Worm (Caenorhabditis elegans) whole organism, L4 larva: ENCODE results near the gene mlp-1.

Experiments used
- F10B5.3 ChIP-seq: sonication (generic microtip); optimal IDR thresholded peaks from 2 replicates; lab custom pipeline; 2016; ENCODE audit warnings: mild to moderate bottlenecking, missing genetic modification characterization, missing compliant biosample characterization
- F37D6.2 ChIP-seq: sonication (generic microtip); optimal IDR thresholded peaks from 2 replicates; lab custom pipeline; 2016; ENCODE audit warnings: mild to moderate bottlenecking, missing genetic modification characterization, missing compliant biosample characterization
- F49E8.2 ChIP-seq: sonication (generic microtip); optimal IDR thresholded peaks from 2 replicates; lab custom pipeline; 2016; ENCODE audit warnings: missing compliant biosample characterization, mild to moderate bottlenecking, missing genetic modification characterization, borderline replicate concordance
- R02D3.7 ChIP-seq: fragments of 150-350 bp; sonication (generic microtip); optimal IDR thresholded peaks from 3 replicates; lab custom pipeline; 2014; ENCODE audit warnings: missing biosample characterization, missing genetic modification characterization
- T26A8.4 ChIP-seq: fragments of 200-800 bp; sonication (Bioruptor generic); IDR thresholded peaks from 2 replicates; pipeline ENCODE4 v1.3.6; 2022; ENCODE audit warnings: missing genetic modification characterization, missing compliant biosample characterization
- Y105C5A.15 ChIP-seq: fragments of 200-800 bp; sonication (Bioruptor generic); IDR thresholded peaks from 2 replicates; pipeline ENCODE4 v1.3.6; 2022; ENCODE audit warnings: missing genetic modification characterization, missing compliant biosample characterization
- Y75B8A.6 ChIP-seq: fragments of 200-800 bp; sonication (Bioruptor generic); IDR thresholded peaks from 2 replicates; pipeline ENCODE4 v1.3.6; 2022; ENCODE audit warnings: missing genetic modification reagents, missing genetic modification characterization, missing compliant biosample characterization
- ZK337.2 ChIP-seq: fragments of 200-800 bp; sonication (Bioruptor generic); IDR thresholded peaks from 2 replicates; pipeline ENCODE4 v1.3.6; 2022; ENCODE audit warnings: missing genetic modification reagents, missing genetic modification characterization, missing compliant biosample characterization
- aha-1 ChIP-seq: fragments of 150-350 bp; peaks from one replicate; lab custom pipeline; 2014; ENCODE audit warnings: missing biosample characterization, missing genetic modification characterization
- attf-4 ChIP-seq: sonication (generic microtip); optimal IDR thresholded peaks from 3 replicates; lab custom pipeline; 2017; ENCODE audit warnings: missing biosample characterization, missing genetic modification characterization
- ceh-20 ChIP-seq: fragments of 200-800 bp; sonication (Bioruptor generic); IDR thresholded peaks from 2 replicates; pipeline ENCODE4 v1.3.6; 2022; ENCODE audit warnings: missing genetic modification reagents, missing genetic modification characterization, missing compliant biosample characterization
- ceh-32 ChIP-seq: sonication (generic microtip); optimal IDR thresholded peaks from 2 replicates; lab custom pipeline; 2016; ENCODE audit warnings: mild to moderate bottlenecking, missing genetic modification characterization, missing compliant biosample characterization; ENCODE audit not compliant: poor library complexity
- ceh-44 ChIP-seq: fragments of 200-800 bp; sonication (Bioruptor generic); IDR thresholded peaks from 2 replicates; pipeline ENCODE4 v1.3.6; 2022; ENCODE audit warnings: missing genetic modification reagents, missing genetic modification characterization, missing compliant biosample characterization
- ceh-82 ChIP-seq: sonication (generic microtip); optimal IDR thresholded peaks from 2 replicates; lab custom pipeline; 2017; ENCODE audit warnings: missing biosample characterization, missing genetic modification characterization
- daf-16 ChIP-seq, 3 experiments: sonication (generic microtip); optimal IDR thresholded peaks; 2 replicates each; lab custom pipeline; 2016 to 2017; ENCODE audit warnings: missing genetic modification characterization in 3 of 3, missing genetic modification reagents in 3 of 3, mild to moderate bottlenecking in 2 of 3, missing compliant biosample characterization in 2 of 3, missing biosample characterization in 1 of 3, moderate library complexity in 1 of 3
- dmd-6 ChIP-seq: fragments of 200-800 bp; sonication (Bioruptor generic); IDR thresholded peaks from 2 replicates; pipeline ENCODE4 v1.3.6; 2022; ENCODE audit warnings: missing genetic modification reagents, missing genetic modification characterization, missing compliant biosample characterization
- dpl-1 ChIP-seq: fragments of 150-350 bp; optimal IDR thresholded peaks from 2 replicates; lab custom pipeline; 2014; ENCODE audit warnings: missing biosample characterization, missing genetic modification reagents, missing genetic modification characterization
- dve-1 ChIP-seq: sonication (generic microtip); optimal IDR thresholded peaks from 2 replicates; lab custom pipeline; 2017; ENCODE audit warnings: antibody characterized with exemption, mild to moderate bottlenecking, missing genetic modification characterization, missing compliant biosample characterization; ENCODE audit not compliant: insufficient read depth
- egl-43 ChIP-seq: fragments of 200-800 bp; sonication (Bioruptor generic); IDR thresholded peaks from 2 replicates; pipeline ENCODE4 v1.3.6; 2022; ENCODE audit warnings: missing genetic modification reagents, missing genetic modification characterization, missing compliant biosample characterization
- fkh-10 ChIP-seq: fragments of 150-350 bp; optimal IDR thresholded peaks from 2 replicates; lab custom pipeline; 2014; ENCODE audit warnings: missing biosample characterization, missing genetic modification reagents, missing genetic modification characterization
- hlh-11 ChIP-seq: fragments of 200-800 bp; sonication (Bioruptor generic); optimal IDR thresholded peaks from 2 replicates; lab custom pipeline; 2018; ENCODE audit warnings: mild to moderate bottlenecking, missing genetic modification characterization, missing compliant biosample characterization
- hmg-1.1 ChIP-seq: fragments of 200-800 bp; sonication (Bioruptor generic); IDR thresholded peaks from 2 replicates; pipeline ENCODE4 v1.3.6; 2022; ENCODE audit warnings: missing genetic modification reagents, missing genetic modification characterization, missing compliant biosample characterization
- lin-13 ChIP-seq: fragments of 150-350 bp; optimal IDR thresholded peaks from 2 replicates; lab custom pipeline; 2014; ENCODE audit warnings: missing biosample characterization, missing genetic modification reagents, missing genetic modification characterization
- lin-29 ChIP-seq: fragments of 200-800 bp; sonication (Bioruptor generic); IDR thresholded peaks from 2 replicates; pipeline ENCODE4 v1.3.6; 2022; ENCODE audit warnings: missing genetic modification reagents, missing genetic modification characterization, missing compliant biosample characterization
- lin-39 ChIP-seq: fragments of 150-350 bp; optimal IDR thresholded peaks from 2 replicates; lab custom pipeline; 2014; ENCODE audit warnings: missing biosample characterization, missing genetic modification reagents, missing genetic modification characterization
- mes-2 ChIP-seq: sonication (generic microtip); optimal IDR thresholded peaks from 2 replicates; lab custom pipeline; 2016; ENCODE audit warnings: missing genotype, mild to moderate bottlenecking, missing genetic modification characterization, missing compliant biosample characterization; ENCODE audit not compliant: poor library complexity, severe bottlenecking
- mxl-2 ChIP-seq: fragments of 200-800 bp; sonication (Bioruptor generic); conservative IDR thresholded peaks from 2 replicates; pipeline ENCODE4 v1.3.6; 2022; ENCODE audit warnings: missing genetic modification reagents, missing genetic modification characterization, missing compliant biosample characterization
- mxl-3 ChIP-seq: fragments of 200-800 bp; sonication (Bioruptor generic); optimal IDR thresholded peaks from 2 replicates; lab custom pipeline; 2018; ENCODE audit warnings: mild to moderate bottlenecking, missing genetic modification characterization, missing compliant biosample characterization
- nhr-11 ChIP-seq: fragments of 150-350 bp; optimal IDR thresholded peaks from 2 replicates; lab custom pipeline; 2014; ENCODE audit warnings: missing biosample characterization, missing genetic modification characterization
- nhr-111 ChIP-seq: fragments of 200-800 bp; sonication (Bioruptor generic); optimal IDR thresholded peaks from 2 replicates; lab custom pipeline; 2018; ENCODE audit warnings: mild to moderate bottlenecking, missing genetic modification characterization, missing compliant biosample characterization
- nhr-28 ChIP-seq: fragments of 150-350 bp; optimal IDR thresholded peaks from 2 replicates; lab custom pipeline; 2014; ENCODE audit warnings: missing biosample characterization, missing genetic modification characterization
- nhr-41 ChIP-seq: fragments of 200-800 bp; sonication (Bioruptor generic); IDR thresholded peaks from 2 replicates; pipeline ENCODE4 v1.3.6; 2022; ENCODE audit warnings: missing genetic modification reagents, missing genetic modification characterization, missing compliant biosample characterization
- nhr-42 ChIP-seq: fragments of 200-800 bp; sonication (Bioruptor generic); IDR thresholded peaks from 2 replicates; pipeline ENCODE4 v1.3.6; 2022; ENCODE audit warnings: missing genetic modification characterization, missing compliant biosample characterization
- nhr-48 ChIP-seq: sonication (generic microtip); optimal IDR thresholded peaks from 2 replicates; lab custom pipeline; 2016; ENCODE audit warnings: mild to moderate bottlenecking, missing genetic modification characterization, missing compliant biosample characterization
- nhr-76 ChIP-seq: fragments of 150-350 bp; optimal IDR thresholded peaks from 2 replicates; lab custom pipeline; 2014; ENCODE audit warnings: missing biosample characterization, missing genetic modification characterization
- pqm-1 ChIP-seq: sonication (generic microtip); optimal IDR thresholded peaks from 2 replicates; lab custom pipeline; 2017; ENCODE audit warnings: missing biosample characterization, missing genetic modification characterization
- rbr-2 ChIP-seq: sonication (generic microtip); optimal IDR thresholded peaks from 2 replicates; lab custom pipeline; 2016; ENCODE audit warnings: missing genotype, missing genetic modification characterization, missing compliant biosample characterization
- saeg-2 ChIP-seq: fragments of 200-800 bp; sonication (Bioruptor generic); IDR thresholded peaks from 2 replicates; pipeline ENCODE4 v1.3.6; 2022; ENCODE audit warnings: missing genetic modification reagents, missing genetic modification characterization, missing compliant biosample characterization
- sdz-12 ChIP-seq: fragments of 200-800 bp; sonication (Bioruptor generic); optimal IDR thresholded peaks from 2 replicates; lab custom pipeline; 2018; ENCODE audit warnings: mild to moderate bottlenecking, missing genetic modification characterization, missing compliant biosample characterization
- snpc-1.2 ChIP-seq: fragments of 200-800 bp; sonication (Bioruptor generic); IDR thresholded peaks from 2 replicates; pipeline ENCODE4 v1.3.6; 2022; ENCODE audit warnings: missing genetic modification reagents, missing genetic modification characterization, missing compliant biosample characterization
- tra-1 ChIP-seq: fragments of 200-800 bp; sonication (Bioruptor generic); IDR thresholded peaks from 2 replicates; pipeline ENCODE4 v1.3.6; 2022; ENCODE audit warnings: missing genetic modification reagents, missing genetic modification characterization, missing compliant biosample characterization
- unc-62 ChIP-seq, 3 experiments: fragments of 150-350 bp in 1 of 3; sonication (generic microtip); optimal IDR thresholded peaks in 2 of 3; peaks in 1 of 3; 1 replicate in 1 of 3; 2 replicates in 2 of 3; lab custom pipeline; 2014 to 2017; ENCODE audit warnings: missing biosample characterization in 3 of 3, missing genetic modification characterization in 3 of 3, missing genetic modification reagents in 3 of 3, missing genotype in 1 of 3
- zip-2 ChIP-seq: fragments of 150-350 bp; optimal IDR thresholded peaks from 2 replicates; lab custom pipeline; 2014; ENCODE audit warnings: missing biosample characterization, missing genetic modification characterization

Gene mlp-1

DNA sequence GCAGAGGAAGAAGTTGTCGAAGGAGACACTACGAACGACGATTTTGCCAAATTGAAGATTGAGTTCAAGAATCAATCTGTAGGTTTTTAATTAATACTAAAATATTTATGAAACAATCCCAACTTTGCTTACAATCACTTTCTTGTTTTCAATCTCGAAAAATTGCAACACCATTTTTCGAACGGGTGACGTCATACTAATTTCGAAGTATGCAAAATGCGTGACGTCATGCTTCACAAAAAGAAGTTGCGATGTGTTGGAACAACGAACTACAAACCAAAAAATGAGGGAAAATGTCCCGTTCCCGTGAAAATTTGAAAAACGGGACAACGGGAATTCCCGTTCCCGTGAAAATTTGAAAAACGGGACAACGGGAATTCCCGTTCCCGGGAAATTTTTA is 7.2 kb downstream of the mlp-1 start:
- TF ChIP-seq nhr-111 (GFP tag; lab: Kevin White, UChicago) (no peak), fkh-10 (GFP tag; lab: Kevin White, UChicago) (no peak), Y75B8A.6 (GFP tag; lab: Robert Waterston, UW) (no peak), F37D6.2 (tag; lab: Kevin White, UChicago) (no peak), hmg-1.1 (no peak), nhr-42 (no peak), nhr-11 (tag; lab: Kevin White, UChicago) (no peak), tra-1 (GFP tag; lab: Robert Waterston, UW) (no peak), mes-2 (no peak), lin-29 (GFP tag; lab: Robert Waterston, UW) (no peak), mxl-3 (GFP tag; lab: Kevin White, UChicago) (no peak), sdz-12 (no peak), nhr-76 (tag; lab: Kevin White, UChicago) (no peak), dmd-6 (no peak)

DNA sequence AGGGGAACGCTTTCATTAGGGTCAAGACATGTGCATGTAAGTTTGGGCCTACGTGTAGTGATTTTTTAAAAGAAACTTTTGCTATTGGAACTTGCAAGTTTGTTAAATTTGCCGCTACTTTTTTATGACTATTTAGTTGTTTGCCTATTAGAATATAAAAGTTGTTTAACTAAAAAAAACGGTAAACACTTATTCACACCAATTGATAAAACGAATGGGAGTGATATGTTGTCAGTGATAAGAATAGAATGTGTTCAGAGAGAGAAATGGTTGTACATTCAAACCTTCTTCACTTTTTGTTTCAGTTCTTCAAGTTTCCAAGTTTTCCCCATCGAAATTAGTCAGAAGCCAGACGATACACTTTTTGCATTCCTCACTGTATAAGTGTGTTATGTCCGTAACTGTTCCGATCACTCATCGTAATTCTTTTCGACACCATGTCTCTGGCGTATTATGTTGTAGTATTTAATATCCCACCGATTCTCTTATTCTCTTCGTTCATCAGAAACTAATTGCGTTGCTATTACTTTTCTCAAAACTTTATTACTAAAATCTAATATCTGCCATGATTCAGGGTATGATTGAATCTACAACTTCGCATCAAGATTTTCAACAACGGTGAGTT is 8.9 kb downstream of the mlp-1 start, which contains the start of gene dct-6:
Gene dct-6, plus strand, starts transcription at position 575 of the 625 bp plus-strand sequence.
- TF ChIP-seq F49E8.2 (tag; lab: Kevin White, UChicago) (no peak), saeg-2 (no peak), hlh-11 (peak; percentile 16), unc-62 (GFP tag; optimal IDR thresholded peaks at IDR 0.05 in 1 of 2; lab: Kevin White, UChicago) (peak in 1 of 2 experiments; percentile 51), unc-62 (tag; optimal IDR thresholded peaks at IDR 0.05; lab: Kevin White, UChicago) (no peak), zip-2 (tag; lab: Kevin White, UChicago) (no peak), daf-16 (GFP tag; optimal IDR thresholded peaks at IDR 0.05; lab: Kevin White, UChicago) (no peak), daf-16 (tag; optimal IDR thresholded peaks at IDR 0.05; lab: Kevin White, UChicago) (peak; percentile 96), dmd-6 (peak; percentile 23; the same call in 1 of the 2 replicates), lin-13 (no peak), nhr-28 (tag; lab: Kevin White, UChicago) (peak; percentile 61), pqm-1 (tag; lab: Kevin White, UChicago) (peak; percentile 79), dve-1 (peak; percentile 4)

DNA sequence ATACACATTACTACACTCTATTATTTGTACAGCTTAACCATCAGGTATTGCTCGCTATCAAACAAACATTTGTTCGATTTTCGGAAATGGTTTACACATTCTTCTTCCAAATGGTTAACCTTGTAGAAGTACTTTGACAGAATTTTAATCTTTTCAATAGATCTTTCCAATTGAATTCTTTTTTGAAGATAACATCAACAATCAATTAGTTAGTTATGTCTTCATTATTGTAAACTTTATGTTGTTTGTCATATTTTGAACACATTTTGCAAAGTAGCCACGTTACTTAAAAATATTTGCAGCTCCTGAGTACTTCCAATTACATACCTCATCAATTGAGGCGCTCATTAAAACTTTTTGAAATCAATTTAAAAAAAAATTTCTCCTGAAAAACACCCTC is 9.5 kb downstream of the mlp-1 start:
- TF ChIP-seq snpc-1.2 = no peak
- no peak for TF ChIP-seq rbr-2 (tag; lab: Kevin White, UChicago)
- no peak for TF ChIP-seq nhr-11 (tag; lab: Kevin White, UChicago)
- peak in 1 of 2 experiments; percentile 10 for TF ChIP-seq unc-62 (GFP tag; optimal IDR thresholded peaks at IDR 0.05 in 1 of 2; lab: Kevin White, UChicago)
- no peak for TF ChIP-seq unc-62 (tag; optimal IDR thresholded peaks at IDR 0.05; lab: Kevin White, UChicago)
- no peak for TF ChIP-seq F10B5.3 (tag; lab: Kevin White, UChicago)
- TF ChIP-seq, all 104 proteins: peak for 1

DNA sequence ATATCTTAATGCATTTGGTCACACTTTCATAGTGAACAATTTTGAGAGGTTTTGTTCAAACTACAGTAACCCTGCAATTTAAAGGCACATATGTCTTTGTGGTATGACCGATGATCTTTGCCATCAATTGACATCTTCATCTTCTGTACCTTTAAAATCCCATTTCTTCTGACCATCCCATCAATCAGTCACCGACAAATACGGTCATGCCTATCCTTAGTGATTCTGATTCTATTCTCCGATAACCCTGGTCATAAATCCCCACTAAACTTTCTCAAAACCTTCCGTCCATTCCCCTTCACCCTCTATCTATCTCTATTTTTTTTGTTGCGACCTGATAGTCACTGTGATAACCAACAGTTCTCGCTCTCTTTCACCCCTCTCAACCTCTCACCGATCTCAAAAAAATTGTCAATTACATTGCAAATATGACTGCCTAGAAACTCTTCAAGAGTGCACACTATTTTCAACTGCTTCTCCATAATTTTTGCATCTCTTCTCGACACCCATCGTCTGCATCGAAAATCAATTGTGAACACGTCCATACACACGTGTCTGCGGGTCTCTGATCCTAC is 10.7 kb downstream of the mlp-1 start:
- TF ChIP-seq mxl-2 (GFP tag; lab: Robert Waterston, UW) (no peak), F49E8.2 (tag; lab: Kevin White, UChicago) (no peak), lin-39 (tag; lab: Kevin White, UChicago) (no peak), lin-29 (GFP tag; lab: Robert Waterston, UW) (no peak), hlh-11 (peak; percentile 48), ceh-82 (tag; lab: Kevin White, UChicago) (no peak), attf-4 (no peak), ceh-32 (tag; lab: Kevin White, UChicago) (no peak), R02D3.7 (tag; lab: Kevin White, UChicago) (no peak), ZK337.2 (GFP tag; lab: Robert Waterston, UW) (no peak), zip-2 (tag; lab: Kevin White, UChicago) (no peak), ceh-20 (no peak), dmd-6 (peak; percentile 41; the same call in 1 of the 2 replicates), dpl-1 (no peak), nhr-48 (tag; lab: Kevin White, UChicago) (no peak), ceh-44 (GFP tag; lab: Robert Waterston, UW) (no peak), Y105C5A.15 (GFP tag; lab: Robert Waterston, UW) (no peak), nhr-41 (GFP tag; lab: Robert Waterston, UW) (no peak), T26A8.4 (GFP tag; lab: Robert Waterston, UW) (no peak), egl-43 (GFP tag; lab: Robert Waterston, UW) (no peak), aha-1 (tag; lab: Kevin White, UChicago) (no peak), unc-62 (GFP tag; optimal IDR thresholded peaks at IDR 0.05 in 1 of 2; lab: Kevin White, UChicago) (peak in 1 of 2 experiments; percentile 63), unc-62 (tag; optimal IDR thresholded peaks at IDR 0.05; lab: Kevin White, UChicago) (no peak), nhr-28 (tag; lab: Kevin White, UChicago) (peak; percentile 40)
